Fruit fly (Drosophila melanogaster): ENCODE measurements around the gene rdgB.

rdgB gene

dm6 chrX:13828870-13829269, 66.3 kb downstream of the rdgB start:
- TF ChIP-seq CG12768 (GFP tag; optimal IDR thresholded peaks at IDR 0.05) (no peak), CG33017 (tag; optimal IDR thresholded peaks at IDR 0.05) (no peak), CG7101 (tag; optimal IDR thresholded peaks at IDR 0.05) (no peak), tj (GFP tag; optimal IDR thresholded peaks at IDR 0.05) (no peak), cic (GFP tag; optimal IDR thresholded peaks at IDR 0.05) (no peak), Clk (GFP tag; optimal IDR thresholded peaks at IDR 0.05) (no peak), toe (GFP tag; optimal IDR thresholded peaks at IDR 0.05) (no peak), Crg-1 (GFP tag; optimal IDR thresholded peaks at IDR 0.05) (no peak), Hr96 (GFP tag; optimal IDR thresholded peaks at IDR 0.05) (no peak)

Measured in whole organism, adult.